Worm (Caenorhabditis elegans): ENCODE results near the gene zip-8.

Gene zip-8

DNA sequence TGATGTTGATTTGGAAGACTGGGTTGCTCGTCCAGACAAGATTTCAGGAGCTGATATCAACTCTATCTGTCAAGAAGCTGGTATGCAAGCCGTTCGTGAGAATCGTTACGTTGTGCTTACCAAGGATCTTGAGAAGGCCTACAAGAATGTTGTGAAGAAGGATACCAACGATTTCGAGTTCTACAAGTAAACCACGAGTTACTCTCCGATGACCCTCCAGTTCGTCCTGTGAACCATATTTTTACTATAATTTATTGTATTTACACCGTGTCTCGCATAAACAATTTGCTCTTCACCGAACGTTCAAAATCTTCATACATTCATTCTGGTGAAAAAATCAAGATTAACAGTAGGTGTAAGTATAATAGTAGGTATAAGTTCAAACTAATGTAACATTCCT lies 12.2 kb downstream of the zip-8 start:
- TF ChIP-seq F13H6.1 (tag; optimal IDR thresholded peaks at IDR 0.05) (no peak), odd-2 (tag; optimal IDR thresholded peaks at IDR 0.05) (no peak)

DNA sequence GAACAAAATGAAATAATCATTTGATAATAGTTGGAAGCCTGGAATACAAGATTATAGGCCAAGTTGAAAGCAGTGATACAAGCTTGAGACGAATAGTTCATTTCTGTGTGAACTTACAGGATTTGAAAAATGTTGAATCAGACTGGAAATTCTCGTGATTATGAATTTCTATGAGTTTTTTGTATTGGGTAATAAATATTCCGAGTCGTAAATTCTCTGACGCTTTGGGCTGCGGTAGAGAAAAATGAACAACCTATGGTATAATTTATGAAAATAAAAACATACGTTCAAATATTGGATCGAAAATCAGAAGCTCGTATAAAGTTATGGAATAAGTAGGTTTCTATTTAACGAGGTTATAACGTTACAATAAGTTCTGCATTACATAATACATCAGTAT lies 14.1 kb downstream of the zip-8 start, which contains the start of gene srb-11:
Gene srb-11, minus strand, starts transcription at position 101 of the 400 bp plus-strand sequence.
- TF ChIP-seq tbx-7 (tag; optimal IDR thresholded peaks at IDR 0.05) = no peak
- TF ChIP-seq ttx-3 (tag; optimal IDR thresholded peaks at IDR 0.05) = no peak
- no peak for TF ChIP-seq T23F11.4 (GFP tag; optimal IDR thresholded peaks at IDR 0.05)
- TF ChIP-seq gmeb-2 (tag; optimal IDR thresholded peaks at IDR 0.05) = no peak
- no peak for TF ChIP-seq syd-9 (tag; optimal IDR thresholded peaks at IDR 0.05)

DNA sequence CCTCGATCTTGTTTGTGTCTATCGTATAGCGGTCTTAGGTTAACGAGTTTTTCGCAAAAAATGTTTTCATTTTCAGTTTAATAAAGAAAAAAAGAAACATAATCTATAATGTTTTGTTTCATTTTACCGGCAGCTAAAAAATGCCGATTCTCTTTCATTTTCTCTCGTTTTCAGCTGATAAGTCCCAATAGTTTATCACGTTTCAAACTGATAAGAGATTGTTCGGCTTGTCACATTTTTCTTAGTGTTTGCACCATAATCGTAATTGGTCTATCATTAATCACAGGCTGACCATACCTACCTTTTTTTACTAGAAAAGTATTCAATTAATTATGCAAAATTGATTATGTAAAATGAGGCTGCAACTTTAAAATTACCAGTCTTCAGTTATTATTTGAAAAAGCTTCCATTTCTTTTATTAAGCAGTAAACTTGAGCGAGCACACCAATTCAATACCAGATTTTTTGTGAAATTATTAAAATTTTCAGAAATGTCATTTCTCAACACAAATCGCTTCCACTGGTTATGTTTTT lies 16.5 kb downstream of the zip-8 start, which contains the start of gene F23F12.13:
Gene F23F12.13, plus strand, starts transcription at position 483 of the 533 bp plus-strand sequence.
- TF ChIP-seq elt-2 (tag; optimal IDR thresholded peaks at IDR 0.05) (peak; percentile 69), ahr-1 (tag; optimal IDR thresholded peaks at IDR 0.05) (no peak)

DNA sequence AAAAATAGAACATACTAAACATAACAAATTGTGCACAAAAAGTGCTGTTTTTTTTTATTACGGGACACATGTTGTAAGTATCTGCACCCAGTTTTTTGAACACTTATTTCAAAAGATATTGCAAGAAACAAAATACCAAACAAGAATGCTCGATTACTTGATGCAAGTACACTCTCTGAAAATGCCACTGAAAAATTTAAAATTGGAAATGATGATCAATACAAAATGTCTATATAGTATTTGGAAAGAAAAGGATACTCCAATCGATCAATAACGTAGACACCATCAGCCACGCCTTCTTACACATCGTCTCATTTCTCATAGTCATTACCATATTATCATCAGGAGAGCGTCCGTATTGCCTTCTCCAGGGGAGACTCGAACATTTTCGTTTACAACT lies 19.4 kb downstream of the zip-8 start, which contains the start of gene sdz-15:
Gene sdz-15, plus strand, starts transcription at position 301 of the 400 bp plus-strand sequence.
- TF ChIP-seq nhr-11 (tag; optimal IDR thresholded peaks at IDR 0.05) = no peak
- no peak for TF ChIP-seq hlh-6 (tag; optimal IDR thresholded peaks at IDR 0.05)
- TF ChIP-seq pqm-1 (tag; optimal IDR thresholded peaks at IDR 0.05) = no peak
- no peak for TF ChIP-seq odd-2 (tag; optimal IDR thresholded peaks at IDR 0.05)
- no peak for TF ChIP-seq eyg-1 (tag; optimal IDR thresholded peaks at IDR 0.05)
- TF ChIP-seq tbx-2 (tag; optimal IDR thresholded peaks at IDR 0.05) = no peak
- no peak for TF ChIP-seq ceh-19 (GFP tag; optimal IDR thresholded peaks at IDR 0.05)
- TF ChIP-seq ets-4 (tag; optimal IDR thresholded peaks at IDR 0.05) = no peak
- TF ChIP-seq syd-9 (tag; optimal IDR thresholded peaks at IDR 0.05) = no peak
- TF ChIP-seq ceh-14 (tag; optimal IDR thresholded peaks at IDR 0.05) = no peak
- no peak for TF ChIP-seq pha-4 (tag; optimal IDR thresholded peaks at IDR 0.05)
- no peak for TF ChIP-seq pha-2 (tag; optimal IDR thresholded peaks at IDR 0.05)
- TF ChIP-seq T23F11.4 (GFP tag; optimal IDR thresholded peaks at IDR 0.05) = no peak

DNA sequence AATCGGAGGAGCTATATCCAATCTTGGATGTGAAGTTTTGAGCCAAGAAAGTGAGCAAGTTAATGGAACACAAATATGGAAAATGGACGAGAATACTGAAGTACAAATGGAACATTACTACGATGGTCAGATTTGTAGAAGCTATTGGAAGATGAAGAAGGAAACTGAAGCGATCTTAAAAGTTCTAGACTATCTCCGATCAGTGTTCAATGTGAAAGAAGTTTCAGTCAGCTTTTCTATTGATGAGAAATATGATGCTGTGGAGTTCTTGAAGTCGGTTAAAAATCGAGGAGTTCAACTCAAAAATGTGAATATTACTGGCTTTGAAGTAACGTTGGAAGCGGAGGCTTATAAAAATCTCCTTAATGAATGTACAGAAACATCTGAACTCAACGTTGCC lies 20.3 kb downstream of the zip-8 start:
- TF ChIP-seq T23F11.4 (GFP tag; optimal IDR thresholded peaks at IDR 0.05) (no peak), ceh-45 (GFP tag; IDR thresholded peaks at IDR 0.05) (no peak), tbx-2 (tag; optimal IDR thresholded peaks at IDR 0.05) (no peak), ref-2 (tag; optimal IDR thresholded peaks at IDR 0.05) (no peak), unc-86 (tag; optimal IDR thresholded peaks at IDR 0.05) (no peak), mec-3 (tag; optimal IDR thresholded peaks at IDR 0.05; ENCODE audit: borderline replicate concordance) (no peak), ceh-22 (tag; optimal IDR thresholded peaks at IDR 0.05) (no peak)

DNA sequence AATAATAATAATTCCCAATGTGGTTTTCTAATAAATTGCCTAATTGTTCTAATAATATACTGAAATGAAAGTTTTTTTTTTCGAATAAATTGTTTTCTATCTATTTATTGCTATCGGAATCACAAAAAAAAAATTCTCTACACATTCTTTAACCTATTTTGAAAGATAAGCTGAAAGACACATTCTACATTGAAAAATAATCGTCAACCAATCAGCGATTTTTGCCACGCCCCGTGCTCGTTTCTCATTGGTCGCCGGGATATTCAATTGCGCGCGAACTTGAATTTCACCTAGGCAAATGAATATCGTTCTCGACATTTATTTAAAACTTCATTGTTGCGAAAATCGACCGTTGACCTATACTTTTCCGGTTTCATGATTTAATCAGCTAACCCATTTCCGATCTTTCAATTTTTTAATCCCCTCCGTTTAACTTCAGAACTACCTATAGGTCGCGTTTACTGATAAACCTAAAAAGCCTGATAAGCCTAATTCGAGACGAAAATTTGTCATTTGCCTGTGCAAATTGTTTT lies 21.3 kb downstream of the zip-8 start, which contains the start of gene F23F12.3:
Gene F23F12.3, plus strand, starts transcription at position 483 of the 533 bp plus-strand sequence.
- no peak for TF ChIP-seq fax-1 (tag; optimal IDR thresholded peaks at IDR 0.05)
- TF ChIP-seq nfya-1 (tag; optimal IDR thresholded peaks at IDR 0.05) = peak; percentile 43

DNA sequence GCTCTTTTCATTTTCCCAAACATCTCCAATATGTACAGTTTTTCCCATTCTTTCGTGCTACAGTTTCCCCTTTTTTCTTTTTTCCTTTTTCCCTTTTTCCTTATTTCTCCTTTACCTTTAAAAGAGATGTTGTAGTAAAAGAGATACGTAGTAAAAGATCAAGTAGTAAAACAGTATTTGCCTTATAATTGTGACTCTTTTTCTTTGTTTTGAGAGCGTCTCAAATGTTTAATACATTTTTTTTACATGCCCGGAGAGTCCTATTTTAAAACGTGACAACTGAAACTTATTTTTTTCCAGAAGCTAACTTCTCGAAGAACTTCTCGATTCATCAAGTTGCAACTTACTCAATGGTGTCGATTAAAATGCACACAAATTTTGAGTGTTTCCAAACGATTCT lies 29.1 kb downstream of the zip-8 start, which contains the start of gene F23F12.12:
Gene F23F12.12, plus strand, starts transcription at position 301 of the 400 bp plus-strand sequence.
- TF ChIP-seq ceh-34 (tag; optimal IDR thresholded peaks at IDR 0.05) = no peak
- no peak for TF ChIP-seq pax-1 (tag; optimal IDR thresholded peaks at IDR 0.05)
- no peak for TF ChIP-seq pha-2 (tag; optimal IDR thresholded peaks at IDR 0.05)
- no peak for TF ChIP-seq unc-42 (tag; optimal IDR thresholded peaks at IDR 0.05)
- no peak for TF ChIP-seq ceh-6 (GFP tag; optimal IDR thresholded peaks at IDR 0.05)
- TF ChIP-seq unc-3 (GFP tag; conservative IDR thresholded peaks at IDR 0.05) = no peak
- TF ChIP-seq unc-3 (tag; optimal IDR thresholded peaks at IDR 0.05) = no peak
- no peak for TF ChIP-seq ets-4 (tag; optimal IDR thresholded peaks at IDR 0.05)
- TF ChIP-seq pag-3 (tag; optimal IDR thresholded peaks at IDR 0.05; ENCODE audit: borderline replicate concordance) = no peak
- no peak for TF ChIP-seq rnt-1 (tag; optimal IDR thresholded peaks at IDR 0.05)
- no peak for TF ChIP-seq C38D4.7 (GFP tag; optimal IDR thresholded peaks at IDR 0.05)
- no peak for TF ChIP-seq sox-4 (tag; optimal IDR thresholded peaks at IDR 0.05)
- no peak for TF ChIP-seq elt-2 (tag; optimal IDR thresholded peaks at IDR 0.05)
- TF ChIP-seq zip-5 (tag; optimal IDR thresholded peaks at IDR 0.05) = no peak
- no peak for TF ChIP-seq madf-2 (tag; optimal IDR thresholded peaks at IDR 0.05)
- TF ChIP-seq T23F11.4 (GFP tag; optimal IDR thresholded peaks at IDR 0.05) = no peak
- TF ChIP-seq hlh-8 (tag; optimal IDR thresholded peaks at IDR 0.05) = no peak
- no peak for TF ChIP-seq pqm-1 (tag; optimal IDR thresholded peaks at IDR 0.05)

All from whole organism, late embryonic.